Worm (Caenorhabditis elegans): ENCODE results near the gene lgc-41.
A peak's percentile ranks its signal among the peaks of the same experiment; 100 is the strongest.

lgc-41 gene

ce11 chrX:10477172-10477985, 23.3 kb downstream of the lgc-41 start:
- TF ChIP-seq nhr-43 (tag; optimal IDR thresholded peaks at IDR 0.05; ENCODE audit: poor library complexity, severe bottlenecking) (no peak), unc-62 (GFP tag; optimal IDR thresholded peaks at IDR 0.05) (no peak), pqm-1 (tag; optimal IDR thresholded peaks at IDR 0.05) (peak; percentile 93), pha-4 (tag; optimal IDR thresholded peaks at IDR 0.05) (peak; percentile 65), ceh-9 (tag; optimal IDR thresholded peaks at IDR 0.05) (no peak), fkh-2 (tag; optimal IDR thresholded peaks at IDR 0.05) (no peak), ceh-16 (tag; optimal IDR thresholded peaks at IDR 0.05) (no peak), elt-3 (tag; optimal IDR thresholded peaks at IDR 0.05) (no peak), eor-1 (tag; optimal IDR thresholded peaks at IDR 0.05) (no peak), nhr-12 (tag; optimal IDR thresholded peaks at IDR 0.05) (no peak), egl-27 (tag; optimal IDR thresholded peaks at IDR 0.05) (no peak), fkh-10 (GFP tag; optimal IDR thresholded peaks at IDR 0.05) (no peak), sea-2 (GFP tag; optimal IDR thresholded peaks at IDR 0.05) (no peak), nhr-25 (tag; optimal IDR thresholded peaks at IDR 0.05) (no peak), egl-5 (tag; optimal IDR thresholded peaks at IDR 0.05) (no peak), nhr-67 (tag; optimal IDR thresholded peaks at IDR 0.05) (no peak), ztf-4 (tag; optimal IDR thresholded peaks at IDR 0.05) (no peak), nhr-11 (tag; optimal IDR thresholded peaks at IDR 0.05) (no peak), nhr-23 (tag; optimal IDR thresholded peaks at IDR 0.05) (no peak), jun-1 (tag; optimal IDR thresholded peaks at IDR 0.05) (peak; percentile 70), snpc-4 (tag; optimal IDR thresholded peaks at IDR 0.05) (no peak), ceh-82 (tag; optimal IDR thresholded peaks at IDR 0.05) (no peak), ama-1 (optimal IDR thresholded peaks at IDR 0.05) (no peak), hmg-11 (tag; optimal IDR thresholded peaks at IDR 0.05) (no peak), R02D3.7 (tag; optimal IDR thresholded peaks at IDR 0.05) (no peak), unc-39 (tag; optimal IDR thresholded peaks at IDR 0.05) (no peak)

- TF ChIP-seq eor-1 (tag; optimal IDR thresholded peaks at IDR 0.05) (no peak), jun-1 (tag; optimal IDR thresholded peaks at IDR 0.05) (peak; percentile 48), pqm-1 (tag; optimal IDR thresholded peaks at IDR 0.05) (peak; percentile 64)
Observed at ce11 chrX:10479108-10479738, 25.2 kb downstream of the lgc-41 start.

- TF ChIP-seq pqm-1 (tag; optimal IDR thresholded peaks at IDR 0.05) (peak; percentile 96), mml-1 (tag; optimal IDR thresholded peaks at IDR 0.05) (no peak), pha-4 (tag; optimal IDR thresholded peaks at IDR 0.05) (peak; percentile 2), nfya-1 (tag; optimal IDR thresholded peaks at IDR 0.05; ENCODE audit: insufficient read depth) (peak; percentile 78), ceh-16 (tag; optimal IDR thresholded peaks at IDR 0.05) (no peak), lsy-12 (tag; optimal IDR thresholded peaks at IDR 0.05) (peak; percentile 41), jun-1 (tag; optimal IDR thresholded peaks at IDR 0.05) (peak; percentile 95), nhr-76 (tag; optimal IDR thresholded peaks at IDR 0.05) (no peak)
Observed at ce11 chrX:10480563-10481290, 26.7 kb downstream of the lgc-41 start, which contains the start of gene elt-2. Gene elt-2, plus strand, starts transcription at chrX:10481240.

- TF ChIP-seq mml-1 (tag; optimal IDR thresholded peaks at IDR 0.05) = no peak
- TF ChIP-seq nhr-28 (tag; optimal IDR thresholded peaks at IDR 0.05) = no peak
- no peak for TF ChIP-seq sea-2 (GFP tag; optimal IDR thresholded peaks at IDR 0.05)
- TF ChIP-seq snpc-4 (tag; optimal IDR thresholded peaks at IDR 0.05) = no peak
- TF ChIP-seq elt-3 (tag; optimal IDR thresholded peaks at IDR 0.05) = no peak
- TF ChIP-seq ZK546.5 (tag; optimal IDR thresholded peaks at IDR 0.05) = no peak
- no peak for TF ChIP-seq eor-1 (tag; optimal IDR thresholded peaks at IDR 0.05)
- no peak for TF ChIP-seq lsy-12 (tag; optimal IDR thresholded peaks at IDR 0.05)
- no peak for TF ChIP-seq elt-2 (tag; optimal IDR thresholded peaks at IDR 0.05)
- TF ChIP-seq aly-2 (tag; optimal IDR thresholded peaks at IDR 0.05) = no peak
- no peak for TF ChIP-seq elt-1 (tag; optimal IDR thresholded peaks at IDR 0.05)
- TF ChIP-seq zag-1 (tag; optimal IDR thresholded peaks at IDR 0.05) = no peak
- no peak for TF ChIP-seq tbx-2 (tag; optimal IDR thresholded peaks at IDR 0.05)
- TF ChIP-seq egl-5 (tag; optimal IDR thresholded peaks at IDR 0.05) = no peak
- TF ChIP-seq nhr-43 (tag; optimal IDR thresholded peaks at IDR 0.05; ENCODE audit: poor library complexity, severe bottlenecking) = no peak
- TF ChIP-seq jun-1 (tag; optimal IDR thresholded peaks at IDR 0.05) = no peak
- no peak for TF ChIP-seq ztf-11 (tag; optimal IDR thresholded peaks at IDR 0.05)
Observed at ce11 chrX:10482272-10482671, 28.2 kb downstream of the lgc-41 start.
